Worm (Caenorhabditis elegans) whole organism, young adult: ENCODE measurements around the gene cest-35.1.

Experiments used
- B0035.1 ChIP-seq: sonication (generic microtip); optimal IDR thresholded peaks from 2 replicates; lab custom pipeline; 2016; ENCODE audit warnings: missing genetic modification characterization, mild to moderate bottlenecking, missing compliant biosample characterization, missing genotype, missing genetic modification reagents
- B0261.1 ChIP-seq: sonication (generic microtip); optimal IDR thresholded peaks from 2 replicates; lab custom pipeline; 2016; ENCODE audit warnings: mild to moderate bottlenecking, missing genetic modification characterization, moderate library complexity, missing compliant biosample characterization
- D2030.7 ChIP-seq: fragments of 200-800 bp; sonication (Bioruptor generic); IDR thresholded peaks from 2 replicates; pipeline ENCODE4 v1.3.6; 2022; ENCODE audit warnings: missing genetic modification reagents, missing genetic modification characterization, missing compliant biosample characterization
- F37B4.10 ChIP-seq: fragments of 200-800 bp; sonication (Bioruptor generic); IDR thresholded peaks from 2 replicates; pipeline ENCODE4 v1.3.6; 2022; ENCODE audit warnings: missing genetic modification characterization, missing compliant biosample characterization
- F57C9.4 ChIP-seq: sonication (generic microtip); optimal IDR thresholded peaks from 2 replicates; lab custom pipeline; 2017; ENCODE audit warnings: mild to moderate bottlenecking, missing genetic modification characterization, missing compliant biosample characterization
- K12H6.12 ChIP-seq: fragments of 200-800 bp; sonication (Bioruptor generic); optimal IDR thresholded peaks from 2 replicates; lab custom pipeline; 2018; ENCODE audit warnings: mild to moderate bottlenecking, missing genetic modification characterization, missing compliant biosample characterization
- T26A5.8 ChIP-seq: sonication (generic microtip); optimal IDR thresholded peaks from 2 replicates; lab custom pipeline; 2016; ENCODE audit warnings: missing genetic modification characterization, missing compliant biosample characterization
- Y53G8AR.9 ChIP-seq: fragments of 200-800 bp; sonication (Bioruptor generic); conservative IDR thresholded peaks from 2 replicates; pipeline ENCODE4 v1.3.6; 2022; ENCODE audit warnings: missing genetic modification reagents, missing genetic modification characterization, missing compliant biosample characterization
- Y67H2A.10 ChIP-seq: fragments of 200-800 bp; sonication (Bioruptor generic); conservative IDR thresholded peaks from 2 replicates; pipeline ENCODE4 v1.3.6; 2022; ENCODE audit warnings: missing genetic modification reagents, missing genetic modification characterization, missing compliant biosample characterization
- Y95B8A.8 ChIP-seq: fragments of 200-800 bp; sonication (Bioruptor generic); IDR thresholded peaks from 2 replicates; pipeline ENCODE4 v1.3.6; 2022; ENCODE audit warnings: missing genetic modification reagents, missing genetic modification characterization, missing compliant biosample characterization
- bed-1 ChIP-seq: fragments of 200-800 bp; sonication (Bioruptor generic); IDR thresholded peaks from 2 replicates; pipeline ENCODE4 v1.3.6; 2022; ENCODE audit warnings: missing genetic modification reagents, missing genetic modification characterization, missing compliant biosample characterization
- bed-2 ChIP-seq: fragments of 200-800 bp; sonication (Bioruptor generic); IDR thresholded peaks from 2 replicates; pipeline ENCODE4 v1.3.6; 2022; ENCODE audit warnings: missing genetic modification reagents, missing genetic modification characterization, missing compliant biosample characterization
- ceh-100 ChIP-seq: fragments of 200-800 bp; sonication (Bioruptor generic); IDR thresholded peaks from 2 replicates; pipeline ENCODE4 v1.3.6; 2022; ENCODE audit warnings: missing genetic modification reagents, missing genetic modification characterization, missing compliant biosample characterization
- ceh-27 ChIP-seq: fragments of 200-800 bp; sonication (Bioruptor generic); optimal IDR thresholded peaks from 2 replicates; lab custom pipeline; 2018; ENCODE audit warnings: mild to moderate bottlenecking, missing genetic modification characterization, moderate library complexity, missing compliant biosample characterization
- die-1 ChIP-seq: sonication (generic microtip); optimal IDR thresholded peaks from 2 replicates; lab custom pipeline; 2016; ENCODE audit warnings: missing genotype, mild to moderate bottlenecking, missing genetic modification characterization, missing compliant biosample characterization
- egl-44 ChIP-seq: fragments of 200-800 bp; sonication (Bioruptor generic); IDR thresholded peaks from 2 replicates; pipeline ENCODE4 v1.3.6; 2022; ENCODE audit warnings: missing genetic modification reagents, missing genetic modification characterization, missing compliant biosample characterization
- ekl-4 ChIP-seq: fragments of 200-800 bp; sonication (Bioruptor generic); IDR thresholded peaks from 2 replicates; pipeline ENCODE4 v1.3.6; 2022; ENCODE audit warnings: missing genetic modification reagents, missing genetic modification characterization, missing compliant biosample characterization
- ets-4 ChIP-seq: fragments of 200-800 bp; sonication (Bioruptor generic); optimal IDR thresholded peaks from 2 replicates; lab custom pipeline; 2018; ENCODE audit warnings: mild to moderate bottlenecking, missing genetic modification characterization, missing compliant biosample characterization
- let-607 ChIP-seq, 2 experiments: fragments of 200-800 bp in 1 of 2; sonication (Bioruptor generic) in 1 of 2; sonication (generic microtip) in 1 of 2; optimal IDR thresholded peaks; 2 replicates each; lab custom pipeline; 2016 to 2018; ENCODE audit warnings: mild to moderate bottlenecking in 2 of 2, missing compliant biosample characterization in 2 of 2, missing genetic modification characterization in 2 of 2, moderate library complexity in 2 of 2, missing genotype in 1 of 2
- lin-35 ChIP-seq, 3 experiments: fragments of 150-350 bp in 2 of 3; sonication (generic microtip) in 1 of 3; optimal IDR thresholded peaks; 2 replicates each; lab custom pipeline; 2014 to 2018; ENCODE audit warnings: missing biosample characterization in 3 of 3, missing genetic modification characterization in 3 of 3, missing genetic modification reagents in 3 of 3
- lin-40 ChIP-seq: sonication (generic microtip); optimal IDR thresholded peaks from 2 replicates; lab custom pipeline; 2016; ENCODE audit warnings: missing genetic modification characterization, mild to moderate bottlenecking, missing compliant biosample characterization, missing genotype, missing genetic modification reagents
- lin-54 ChIP-seq: fragments of 200-800 bp; sonication (Bioruptor generic); optimal IDR thresholded peaks from 2 replicates; lab custom pipeline; 2018; ENCODE audit warnings: mild to moderate bottlenecking, missing genetic modification characterization, missing compliant biosample characterization
- lsl-1 ChIP-seq: fragments of 200-800 bp; sonication (Bioruptor generic); optimal IDR thresholded peaks from 2 replicates; lab custom pipeline; 2018; ENCODE audit warnings: mild to moderate bottlenecking, missing genetic modification characterization, moderate library complexity, missing compliant biosample characterization
- lsy-27 ChIP-seq: sonication (generic microtip); optimal IDR thresholded peaks from 2 replicates; lab custom pipeline; 2017; ENCODE audit warnings: missing genetic modification characterization, mild to moderate bottlenecking, missing compliant biosample characterization, antibody characterized with exemption, missing genotype, borderline replicate concordance; ENCODE audit not compliant: insufficient read depth
- madf-10 ChIP-seq: sonication (generic microtip); optimal IDR thresholded peaks from 2 replicates; lab custom pipeline; 2016; ENCODE audit warnings: mild to moderate bottlenecking, missing genetic modification characterization, missing compliant biosample characterization
- madf-6 ChIP-seq: fragments of 200-800 bp; sonication (Bioruptor generic); IDR thresholded peaks from 2 replicates; pipeline ENCODE4 v1.3.6; 2022; ENCODE audit warnings: missing genetic modification reagents, missing genetic modification characterization, missing compliant biosample characterization
- mel-28 ChIP-seq: sonication (generic microtip); optimal IDR thresholded peaks from 2 replicates; lab custom pipeline; 2016; ENCODE audit warnings: borderline replicate concordance, mild to moderate bottlenecking, missing genetic modification characterization, missing compliant biosample characterization
- mes-4 ChIP-seq: sonication (generic microtip); optimal IDR thresholded peaks from 2 replicates; lab custom pipeline; 2016; ENCODE audit warnings: missing genotype, missing genetic modification characterization, missing compliant biosample characterization
- nfya-1 ChIP-seq: sonication (generic microtip); optimal IDR thresholded peaks from 2 replicates; lab custom pipeline; 2017; ENCODE audit warnings: antibody characterized with exemption, missing compliant biosample characterization, missing genetic modification characterization, borderline replicate concordance; ENCODE audit not compliant: insufficient read depth
- nhr-120 ChIP-seq: fragments of 200-800 bp; sonication (Bioruptor generic); IDR thresholded peaks from 2 replicates; pipeline ENCODE4 v1.3.6; 2022; ENCODE audit warnings: missing genetic modification characterization, missing compliant biosample characterization
- nhr-90 ChIP-seq: sonication (generic microtip); optimal IDR thresholded peaks from 2 replicates; lab custom pipeline; 2016; ENCODE audit warnings: missing genotype, mild to moderate bottlenecking, missing genetic modification characterization, missing compliant biosample characterization
- pbrm-1 ChIP-seq: fragments of 200-800 bp; sonication (Bioruptor generic); IDR thresholded peaks from 2 replicates; pipeline ENCODE4 v1.3.6; 2022; ENCODE audit warnings: missing genetic modification reagents, missing genetic modification characterization, missing compliant biosample characterization
- rec-8 ChIP-seq, 2 experiments: sonication (generic microtip); optimal IDR thresholded peaks; 2 replicates each; lab custom pipeline; 2016; ENCODE audit warnings: mild to moderate bottlenecking in 2 of 2, missing genetic modification characterization in 2 of 2, missing genetic modification reagents in 2 of 2, missing genotype in 2 of 2, missing biosample characterization in 1 of 2, missing compliant biosample characterization in 1 of 2, moderate library complexity in 1 of 2
- repo-1 ChIP-seq: sonication (generic microtip); optimal IDR thresholded peaks from 2 replicates; lab custom pipeline; 2017; ENCODE audit warnings: mild to moderate bottlenecking, missing genetic modification characterization, missing compliant biosample characterization
- rpc-1 ChIP-seq, 2 experiments: fragments of 150-350 bp in 1 of 2; sonication (generic microtip) in 1 of 2; optimal IDR thresholded peaks; 2 replicates each; lab custom pipeline; 2014 to 2018; ENCODE audit warnings: missing biosample characterization in 1 of 2, missing genetic modification characterization in 1 of 2, missing genetic modification reagents in 1 of 2, missing genotype in 1 of 2
- sdz-38 ChIP-seq: sonication (generic microtip); optimal IDR thresholded peaks from 2 replicates; lab custom pipeline; 2016; ENCODE audit warnings: missing genotype, missing genetic modification characterization, missing compliant biosample characterization
- snpc-1.3 ChIP-seq: sonication (generic microtip); optimal IDR thresholded peaks from 2 replicates; lab custom pipeline; 2017; ENCODE audit warnings: missing genetic modification characterization, mild to moderate bottlenecking, missing compliant biosample characterization, antibody characterized with exemption, moderate library complexity, missing genotype, missing genetic modification reagents; ENCODE audit not compliant: insufficient read depth
- snpc-3.4 ChIP-seq: sonication (generic microtip); optimal IDR thresholded peaks from 2 replicates; lab custom pipeline; 2017; ENCODE audit warnings: missing genetic modification characterization, mild to moderate bottlenecking, missing compliant biosample characterization, antibody characterized with exemption, moderate library complexity, missing genotype, missing genetic modification reagents
- snpc-4 ChIP-seq, 5 experiments: fragments of 150-350 bp in 1 of 5; sonication (generic microtip) in 4 of 5; optimal IDR thresholded peaks; 2 replicates each; lab custom pipeline; 2014 to 2018; ENCODE audit warnings: missing genetic modification characterization in 5 of 5, missing biosample characterization in 3 of 5, antibody characterized with exemption in 2 of 5, mild to moderate bottlenecking in 2 of 5, missing compliant biosample characterization in 2 of 5, missing genotype in 2 of 5, moderate library complexity in 2 of 5, missing genetic modification reagents in 1 of 5
- tbx-9 ChIP-seq: sonication (generic microtip); optimal IDR thresholded peaks from 2 replicates; lab custom pipeline; 2016; ENCODE audit warnings: borderline replicate concordance, missing genetic modification characterization, inconsistent platforms, missing compliant biosample characterization
- zim-3 ChIP-seq: sonication (generic microtip); optimal IDR thresholded peaks from 2 replicates; lab custom pipeline; 2017; ENCODE audit warnings: mild to moderate bottlenecking, missing genetic modification characterization, moderate library complexity, missing compliant biosample characterization
- ztf-18 ChIP-seq: sonication (generic microtip); optimal IDR thresholded peaks from 2 replicates; lab custom pipeline; 2016; ENCODE audit warnings: missing genotype, mild to moderate bottlenecking, missing genetic modification characterization, missing compliant biosample characterization
- ztf-22 ChIP-seq: fragments of 200-800 bp; sonication (Bioruptor generic); optimal IDR thresholded peaks from 2 replicates; lab custom pipeline; 2018; ENCODE audit warnings: mild to moderate bottlenecking, missing genetic modification characterization, moderate library complexity, missing compliant biosample characterization
- ztf-26 ChIP-seq: sonication (generic microtip); optimal IDR thresholded peaks from 2 replicates; lab custom pipeline; 2017; ENCODE audit warnings: missing genetic modification characterization, missing compliant biosample characterization
- ztf-28 ChIP-seq: fragments of 200-800 bp; sonication (Bioruptor generic); IDR thresholded peaks from 2 replicates; pipeline ENCODE4 v1.3.6; 2022; ENCODE audit warnings: missing genetic modification reagents, missing genetic modification characterization, missing compliant biosample characterization
- ztf-3 ChIP-seq: fragments of 200-800 bp; sonication (Bioruptor generic); optimal IDR thresholded peaks from 2 replicates; lab custom pipeline; 2018; ENCODE audit warnings: mild to moderate bottlenecking, missing genetic modification characterization, missing compliant biosample characterization
- ztf-6 ChIP-seq: fragments of 200-800 bp; sonication (Bioruptor generic); IDR thresholded peaks from 2 replicates; pipeline ENCODE4 v1.3.6; 2022; ENCODE audit warnings: missing genetic modification reagents, missing genetic modification characterization, missing compliant biosample characterization

The cest-35.1 gene

ce11 chrV:5274974-5275373 lies 32.0 kb upstream of the cest-35.1 start (continued):
- TF ChIP-seq lsy-27, result no peak
- TF ChIP-seq mes-4, result no peak
- TF ChIP-seq F37B4.10 (GFP tag; lab: Robert Waterston, UW), result no peak
- TF ChIP-seq madf-10 (tag; lab: Kevin White, UChicago), result no peak
- TF ChIP-seq T26A5.8 (tag; lab: Kevin White, UChicago), result no peak
- no peak for TF ChIP-seq B0035.1
- TF ChIP-seq lsl-1 (GFP tag; lab: Kevin White, UChicago), result peak; percentile 15
- TF ChIP-seq bed-1, result no peak
- TF ChIP-seq Y53G8AR.9 (GFP tag; lab: Robert Waterston, UW), result 0 out of 2 replicates have a peak, but pooled peaks have one; percentile 46
- TF ChIP-seq ceh-27 (GFP tag; lab: Kevin White, UChicago), result no peak
- TF ChIP-seq bed-2 (GFP tag; lab: Robert Waterston, UW), result no peak
- TF ChIP-seq lin-40, result no peak
- no peak for TF ChIP-seq die-1 (tag; lab: Kevin White, UChicago)
- no peak for TF ChIP-seq B0261.1
- no peak for TF ChIP-seq tbx-9
- TF ChIP-seq sdz-38, result no peak
- TF ChIP-seq ztf-28 (GFP tag; lab: Robert Waterston, UW), result no peak
- TF ChIP-seq D2030.7 (GFP tag; lab: Robert Waterston, UW), result 0 out of 2 replicates have a peak, but pooled peaks have one; percentile 16
- no peak for TF ChIP-seq nhr-120
- peak; percentile 44 for TF ChIP-seq lin-54
- peak; percentile 45 for TF ChIP-seq snpc-3.4 (tag; lab: Kevin White, UChicago)
- TF ChIP-seq snpc-4 (GFP tag; optimal IDR thresholded peaks at IDR 0.05; lab: Kevin White, UChicago), result no peak
- TF ChIP-seq snpc-4 (tag; optimal IDR thresholded peaks at IDR 0.05; lab: Kevin White, UChicago), result no peak
- no peak for TF ChIP-seq K12H6.12 (tag; lab: Kevin White, UChicago)
- TF ChIP-seq egl-44 (GFP tag; lab: Robert Waterston, UW), result no peak
- TF ChIP-seq ztf-26, result no peak
- TF ChIP-seq nhr-90, result no peak
- TF ChIP-seq ets-4, result no peak
- TF ChIP-seq zim-3 (tag; lab: Kevin White, UChicago), result no peak
- TF ChIP-seq nfya-1 (tag; lab: Kevin White, UChicago), result no peak
- TF ChIP-seq let-607 (tag; optimal IDR thresholded peaks at IDR 0.05; lab: Kevin White, UChicago), result no peak
- TF ChIP-seq pbrm-1 (GFP tag; lab: Robert Waterston, UW), result no peak
- no peak for TF ChIP-seq rec-8 (tag; optimal IDR thresholded peaks at IDR 0.05; lab: Kevin White, UChicago)
- no peak for TF ChIP-seq rpc-1 (optimal IDR thresholded peaks at IDR 0.05; lab: Kevin White, UChicago)
- TF ChIP-seq rpc-1 (tag; optimal IDR thresholded peaks at IDR 0.05; lab: Kevin White, UChicago), result no peak
- TF ChIP-seq ztf-3 (GFP tag; lab: Kevin White, UChicago), result no peak
- TF ChIP-seq Y95B8A.8 (GFP tag; lab: Robert Waterston, UW), result no peak
- TF ChIP-seq F57C9.4 (tag; lab: Kevin White, UChicago), result no peak
- TF ChIP-seq mel-28 (tag; lab: Kevin White, UChicago), result no peak
- TF ChIP-seq lin-35 (GFP tag; optimal IDR thresholded peaks at IDR 0.05; lab: Kevin White, UChicago), result peak in 2 of 3 experiments; percentile 22 to 47
- no peak for TF ChIP-seq Y67H2A.10
- peak; percentile 92 for TF ChIP-seq ztf-18 (tag; lab: Kevin White, UChicago)
- TF ChIP-seq madf-6 (GFP tag; lab: Robert Waterston, UW), result peak; percentile 31; the same call in 1 of the 2 replicates
- TF ChIP-seq repo-1, result no peak
- no peak for TF ChIP-seq ceh-100 (GFP tag; lab: Robert Waterston, UW)
- TF ChIP-seq ztf-6 (GFP tag; lab: Robert Waterston, UW), result no peak
- no peak for TF ChIP-seq snpc-1.3 (tag; lab: Kevin White, UChicago)
- TF ChIP-seq ztf-22 (GFP tag; lab: Kevin White, UChicago), result no peak
- TF ChIP-seq ekl-4, result no peak
